Worm (Caenorhabditis elegans) whole organism, young adult: Measurements from ENCODE around the gene gmap-3.

Experiments used
- B0261.1 ChIP-seq: sonication (generic microtip); optimal IDR thresholded peaks from 2 replicates; lab custom pipeline; 2016; ENCODE audit warnings: mild to moderate bottlenecking, missing genetic modification characterization, moderate library complexity, missing compliant biosample characterization
- C17E4.6 ChIP-seq: fragments of 200-800 bp; sonication (Bioruptor generic); IDR thresholded peaks from 2 replicates; pipeline ENCODE4 v1.3.6; 2022; ENCODE audit warnings: missing genetic modification reagents, missing genetic modification characterization, missing compliant biosample characterization
- D2030.7 ChIP-seq: fragments of 200-800 bp; sonication (Bioruptor generic); IDR thresholded peaks from 2 replicates; pipeline ENCODE4 v1.3.6; 2022; ENCODE audit warnings: missing genetic modification reagents, missing genetic modification characterization, missing compliant biosample characterization
- F10E7.11 ChIP-seq: sonication (generic microtip); optimal IDR thresholded peaks from 2 replicates; lab custom pipeline; 2017; ENCODE audit warnings: mild to moderate bottlenecking, missing genetic modification characterization, moderate library complexity, missing compliant biosample characterization
- F23B12.7 ChIP-seq: sonication (generic microtip); optimal IDR thresholded peaks from 2 replicates; lab custom pipeline; 2017; ENCODE audit warnings: missing genetic modification characterization, mild to moderate bottlenecking, missing compliant biosample characterization, antibody characterized with exemption, moderate library complexity; ENCODE audit not compliant: insufficient read depth
- F37B4.10 ChIP-seq: fragments of 200-800 bp; sonication (Bioruptor generic); IDR thresholded peaks from 2 replicates; pipeline ENCODE4 v1.3.6; 2022; ENCODE audit warnings: missing genetic modification characterization, missing compliant biosample characterization
- F39B2.1 ChIP-seq: fragments of 200-800 bp; sonication (Bioruptor generic); IDR thresholded peaks from 2 replicates; pipeline ENCODE4 v1.3.6; 2022; ENCODE audit warnings: missing genetic modification reagents, missing genetic modification characterization, missing compliant biosample characterization
- F52B5.7 ChIP-seq: sonication (generic microtip); optimal IDR thresholded peaks from 2 replicates; lab custom pipeline; 2016; ENCODE audit warnings: mild to moderate bottlenecking, missing genetic modification characterization, missing compliant biosample characterization
- F55B11.4 ChIP-seq: sonication (generic microtip); optimal IDR thresholded peaks from 2 replicates; lab custom pipeline; 2016; ENCODE audit warnings: missing compliant biosample characterization, missing genetic modification characterization, borderline replicate concordance; ENCODE audit not compliant: insufficient read depth
- K11D2.4 ChIP-seq: fragments of 200-800 bp; sonication (Bioruptor generic); IDR thresholded peaks from 2 replicates; pipeline ENCODE4 v1.3.6; 2022; ENCODE audit warnings: missing genetic modification reagents, missing genetic modification characterization, missing compliant biosample characterization
- K12H6.12 ChIP-seq: fragments of 200-800 bp; sonication (Bioruptor generic); optimal IDR thresholded peaks from 2 replicates; lab custom pipeline; 2018; ENCODE audit warnings: mild to moderate bottlenecking, missing genetic modification characterization, missing compliant biosample characterization
- T07F8.4 ChIP-seq: sonication (generic microtip); optimal IDR thresholded peaks from 2 replicates; lab custom pipeline; 2016; ENCODE audit warnings: mild to moderate bottlenecking, missing genetic modification characterization, moderate library complexity, missing compliant biosample characterization
- T26A5.8 ChIP-seq: sonication (generic microtip); optimal IDR thresholded peaks from 2 replicates; lab custom pipeline; 2016; ENCODE audit warnings: missing genetic modification characterization, missing compliant biosample characterization
- Y53F4B.3 ChIP-seq: fragments of 200-800 bp; sonication (Bioruptor generic); IDR thresholded peaks from 2 replicates; pipeline ENCODE4 v1.3.6; 2022; ENCODE audit warnings: missing genetic modification reagents, missing genetic modification characterization, missing compliant biosample characterization
- Y56A3A.18 ChIP-seq: fragments of 200-800 bp; sonication (Bioruptor generic); IDR thresholded peaks from 2 replicates; pipeline ENCODE4 v1.3.6; 2022; ENCODE audit warnings: missing genetic modification reagents, missing genetic modification characterization, missing compliant biosample characterization
- ZK185.1 ChIP-seq: sonication (generic microtip); optimal IDR thresholded peaks from 2 replicates; lab custom pipeline; 2016; ENCODE audit warnings: mild to moderate bottlenecking, missing genetic modification characterization, missing compliant biosample characterization; ENCODE audit not compliant: poor library complexity, severe bottlenecking
- akir-1 ChIP-seq: fragments of 200-800 bp; sonication (Bioruptor generic); optimal IDR thresholded peaks from 2 replicates; lab custom pipeline; 2018; ENCODE audit warnings: mild to moderate bottlenecking, missing genetic modification characterization, moderate library complexity, missing compliant biosample characterization
- aptf-2 ChIP-seq: fragments of 200-800 bp; sonication (Bioruptor generic); conservative IDR thresholded peaks from 2 replicates; pipeline ENCODE4 v1.3.6; 2022; ENCODE audit warnings: missing genetic modification reagents, missing genetic modification characterization, missing compliant biosample characterization
- atf-7 ChIP-seq: sonication (generic microtip); optimal IDR thresholded peaks from 2 replicates; lab custom pipeline; 2017; ENCODE audit warnings: mild to moderate bottlenecking, missing genetic modification characterization, missing compliant biosample characterization
- ceh-79 ChIP-seq: sonication (generic microtip); optimal IDR thresholded peaks from 2 replicates; lab custom pipeline; 2017; ENCODE audit warnings: mild to moderate bottlenecking, missing genetic modification characterization, missing compliant biosample characterization
- ceh-91 ChIP-seq: fragments of 200-800 bp; sonication (Bioruptor generic); IDR thresholded peaks from 2 replicates; pipeline ENCODE4 v1.3.6; 2022; ENCODE audit warnings: missing genetic modification reagents, missing genetic modification characterization, missing compliant biosample characterization
- die-1 ChIP-seq: sonication (generic microtip); optimal IDR thresholded peaks from 2 replicates; lab custom pipeline; 2016; ENCODE audit warnings: missing genotype, mild to moderate bottlenecking, missing genetic modification characterization, missing compliant biosample characterization
- dox-1 ChIP-seq: fragments of 200-800 bp; sonication (Bioruptor generic); IDR thresholded peaks from 2 replicates; pipeline ENCODE4 v1.3.6; 2022; ENCODE audit warnings: missing genetic modification reagents, missing genetic modification characterization, missing compliant biosample characterization
- dpl-1 ChIP-seq: fragments of 150-350 bp; optimal IDR thresholded peaks from 2 replicates; lab custom pipeline; 2014; ENCODE audit warnings: missing biosample characterization, missing genetic modification reagents, missing genetic modification characterization
- efl-1 ChIP-seq: fragments of 150-350 bp; optimal IDR thresholded peaks from 2 replicates; lab custom pipeline; 2014; ENCODE audit warnings: missing biosample characterization, missing genetic modification reagents, missing genetic modification characterization
- egl-44 ChIP-seq: fragments of 200-800 bp; sonication (Bioruptor generic); IDR thresholded peaks from 2 replicates; pipeline ENCODE4 v1.3.6; 2022; ENCODE audit warnings: missing genetic modification reagents, missing genetic modification characterization, missing compliant biosample characterization
- lin-26 ChIP-seq: fragments of 200-800 bp; sonication (Bioruptor generic); IDR thresholded peaks from 2 replicates; pipeline ENCODE4 v1.3.6; 2022; ENCODE audit warnings: missing genetic modification reagents, missing genetic modification characterization, missing compliant biosample characterization
- lin-40 ChIP-seq: sonication (generic microtip); optimal IDR thresholded peaks from 2 replicates; lab custom pipeline; 2016; ENCODE audit warnings: missing genetic modification characterization, mild to moderate bottlenecking, missing compliant biosample characterization, missing genotype, missing genetic modification reagents
- lin-54 ChIP-seq: fragments of 200-800 bp; sonication (Bioruptor generic); optimal IDR thresholded peaks from 2 replicates; lab custom pipeline; 2018; ENCODE audit warnings: mild to moderate bottlenecking, missing genetic modification characterization, missing compliant biosample characterization
- lir-1 ChIP-seq: fragments of 200-800 bp; sonication (Bioruptor generic); conservative IDR thresholded peaks from 2 replicates; pipeline ENCODE4 v1.3.6; 2022; ENCODE audit warnings: missing genetic modification reagents, missing genetic modification characterization, missing compliant biosample characterization
- lsl-1 ChIP-seq: fragments of 200-800 bp; sonication (Bioruptor generic); optimal IDR thresholded peaks from 2 replicates; lab custom pipeline; 2018; ENCODE audit warnings: mild to moderate bottlenecking, missing genetic modification characterization, moderate library complexity, missing compliant biosample characterization
- lsy-27 ChIP-seq: sonication (generic microtip); optimal IDR thresholded peaks from 2 replicates; lab custom pipeline; 2017; ENCODE audit warnings: missing genetic modification characterization, mild to moderate bottlenecking, missing compliant biosample characterization, antibody characterized with exemption, missing genotype, borderline replicate concordance; ENCODE audit not compliant: insufficient read depth
- madf-10 ChIP-seq: sonication (generic microtip); optimal IDR thresholded peaks from 2 replicates; lab custom pipeline; 2016; ENCODE audit warnings: mild to moderate bottlenecking, missing genetic modification characterization, missing compliant biosample characterization
- mcd-1 ChIP-seq: fragments of 200-800 bp; sonication (Bioruptor generic); IDR thresholded peaks from 2 replicates; pipeline ENCODE4 v1.3.6; 2022; ENCODE audit warnings: missing genetic modification reagents, missing genetic modification characterization, missing compliant biosample characterization
- nhr-120 ChIP-seq: fragments of 200-800 bp; sonication (Bioruptor generic); IDR thresholded peaks from 2 replicates; pipeline ENCODE4 v1.3.6; 2022; ENCODE audit warnings: missing genetic modification characterization, missing compliant biosample characterization
- nhr-27 ChIP-seq: fragments of 200-800 bp; sonication (Bioruptor generic); optimal IDR thresholded peaks from 2 replicates; lab custom pipeline; 2018; ENCODE audit warnings: mild to moderate bottlenecking, missing genetic modification characterization, moderate library complexity, missing compliant biosample characterization
- pbrm-1 ChIP-seq: fragments of 200-800 bp; sonication (Bioruptor generic); IDR thresholded peaks from 2 replicates; pipeline ENCODE4 v1.3.6; 2022; ENCODE audit warnings: missing genetic modification reagents, missing genetic modification characterization, missing compliant biosample characterization
- rcor-1 ChIP-seq: fragments of 200-800 bp; sonication (Bioruptor generic); IDR thresholded peaks from 2 replicates; pipeline ENCODE4 v1.3.6; 2022; ENCODE audit warnings: missing genetic modification reagents, missing genetic modification characterization, missing compliant biosample characterization
- snpc-1.1 ChIP-seq: sonication (generic microtip); optimal IDR thresholded peaks from 2 replicates; lab custom pipeline; 2017; ENCODE audit warnings: missing genetic modification characterization, mild to moderate bottlenecking, missing compliant biosample characterization, antibody characterized with exemption, moderate library complexity, missing genotype, missing genetic modification reagents; ENCODE audit not compliant: insufficient read depth
- snpc-1.3 ChIP-seq: sonication (generic microtip); optimal IDR thresholded peaks from 2 replicates; lab custom pipeline; 2017; ENCODE audit warnings: missing genetic modification characterization, mild to moderate bottlenecking, missing compliant biosample characterization, antibody characterized with exemption, moderate library complexity, missing genotype, missing genetic modification reagents; ENCODE audit not compliant: insufficient read depth
- snpc-4 ChIP-seq, 5 experiments: fragments of 150-350 bp in 1 of 5; sonication (generic microtip) in 4 of 5; optimal IDR thresholded peaks; 2 replicates each; lab custom pipeline; 2014 to 2018; ENCODE audit warnings: missing genetic modification characterization in 5 of 5, missing biosample characterization in 3 of 5, antibody characterized with exemption in 2 of 5, mild to moderate bottlenecking in 2 of 5, missing compliant biosample characterization in 2 of 5, missing genotype in 2 of 5, moderate library complexity in 2 of 5, missing genetic modification reagents in 1 of 5
- tbp1 ChIP-seq: fragments of 200-800 bp; sonication (Bioruptor generic); optimal IDR thresholded peaks from 2 replicates; lab custom pipeline; 2018; ENCODE audit warnings: mild to moderate bottlenecking, missing genetic modification characterization, missing compliant biosample characterization
- ztf-25 ChIP-seq: fragments of 200-800 bp; sonication (Bioruptor generic); IDR thresholded peaks from 2 replicates; pipeline ENCODE4 v1.3.6; 2022; ENCODE audit warnings: missing genetic modification reagents, missing genetic modification characterization, missing compliant biosample characterization
- ztf-26 ChIP-seq: sonication (generic microtip); optimal IDR thresholded peaks from 2 replicates; lab custom pipeline; 2017; ENCODE audit warnings: missing genetic modification characterization, missing compliant biosample characterization

gmap-3 gene

ce11 chrX:12944661-12945060 lies 3.9 kb upstream of the gmap-3 start:
- TF ChIP-seq ceh-79 (tag; lab: Kevin White, UChicago), result no peak
- TF ChIP-seq aptf-2, result no peak
- no peak for TF ChIP-seq egl-44 (GFP tag; lab: Robert Waterston, UW)
- no peak for TF ChIP-seq lsy-27
- TF ChIP-seq lir-1 (GFP tag; lab: Robert Waterston, UW), result no peak
- TF ChIP-seq efl-1 (GFP tag; lab: Kevin White, UChicago), result no peak

ce11 chrX:12943166-12943565 lies 2.4 kb upstream of the gmap-3 start, which contains the start of gene gmap-2:
gmap-2 (minus strand) TSS chrX:12943266.
- no peak for TF ChIP-seq snpc-1.1 (tag; lab: Kevin White, UChicago)
- TF ChIP-seq F10E7.11 (tag; lab: Kevin White, UChicago), result no peak
- no peak for TF ChIP-seq K11D2.4 (GFP tag; lab: Robert Waterston, UW)
- TF ChIP-seq T26A5.8, result no peak
- TF ChIP-seq F23B12.7 (tag; lab: Kevin White, UChicago), result no peak
- TF ChIP-seq Y53F4B.3 (GFP tag; lab: Robert Waterston, UW), result no peak
- no peak for TF ChIP-seq ZK185.1
- TF ChIP-seq rcor-1 (GFP tag; lab: Robert Waterston, UW), result no peak
- TF ChIP-seq madf-10 (tag; lab: Kevin White, UChicago), result no peak
- no peak for TF ChIP-seq D2030.7 (GFP tag; lab: Robert Waterston, UW)
- TF ChIP-seq lsl-1 (GFP tag; lab: Kevin White, UChicago), result no peak
- no peak for TF ChIP-seq nhr-120 (GFP tag; lab: Robert Waterston, UW)
- TF ChIP-seq F55B11.4 (tag; lab: Kevin White, UChicago), result no peak
- no peak for TF ChIP-seq ztf-25 (GFP tag; lab: Robert Waterston, UW)
- no peak for TF ChIP-seq snpc-4 (GFP tag; optimal IDR thresholded peaks at IDR 0.05; lab: Kevin White, UChicago)
- no peak for TF ChIP-seq snpc-4 (tag; optimal IDR thresholded peaks at IDR 0.05; lab: Kevin White, UChicago)
- TF ChIP-seq F52B5.7 (tag; lab: Kevin White, UChicago), result no peak

- no peak for TF ChIP-seq F52B5.7 (tag; lab: Kevin White, UChicago)
- TF ChIP-seq ztf-26, result no peak
- peak; percentile 68 for TF ChIP-seq die-1 (tag; lab: Kevin White, UChicago)
- no peak for TF ChIP-seq ceh-91 (GFP tag; lab: Robert Waterston, UW)
- TF ChIP-seq pbrm-1 (GFP tag; lab: Robert Waterston, UW), result peak; percentile 68
- TF ChIP-seq lin-40 (tag; lab: Kevin White, UChicago), result no peak
- no peak for TF ChIP-seq K12H6.12 (tag; lab: Kevin White, UChicago)
- TF ChIP-seq D2030.7 (GFP tag; lab: Robert Waterston, UW), result peak; percentile 34; the same call in 1 of the 2 replicates
- TF ChIP-seq lir-1 (GFP tag; lab: Robert Waterston, UW), result no peak
- peak; percentile 66 for TF ChIP-seq snpc-1.3 (tag; lab: Kevin White, UChicago)
- no peak for TF ChIP-seq Y56A3A.18 (GFP tag; lab: Robert Waterston, UW)
- peak; percentile 70 for TF ChIP-seq lin-26 (GFP tag; lab: Robert Waterston, UW)
- TF ChIP-seq mcd-1, result no peak
- peak; percentile 43 for TF ChIP-seq snpc-4 (GFP tag; optimal IDR thresholded peaks at IDR 0.05; lab: Kevin White, UChicago)
- TF ChIP-seq snpc-4 (tag; optimal IDR thresholded peaks at IDR 0.05; lab: Kevin White, UChicago), result no peak
- TF ChIP-seq lin-54 (GFP tag; lab: Kevin White, UChicago), result no peak
- no peak; the same call in 1 of the 2 replicates for TF ChIP-seq egl-44 (GFP tag; lab: Robert Waterston, UW)
- TF ChIP-seq tbp1 (GFP tag; lab: Kevin White, UChicago), result peak; percentile 90
- TF ChIP-seq ceh-79 (tag; lab: Kevin White, UChicago), result no peak
- TF ChIP-seq dox-1, result no peak
- peak; percentile 70 for TF ChIP-seq B0261.1
- TF ChIP-seq T07F8.4 (tag; lab: Kevin White, UChicago), result peak; percentile 16
- no peak for TF ChIP-seq F39B2.1 (GFP tag; lab: Robert Waterston, UW)
- no peak for TF ChIP-seq C17E4.6
- TF ChIP-seq akir-1 (GFP tag; lab: Kevin White, UChicago), result no peak
- no peak for TF ChIP-seq F37B4.10 (GFP tag; lab: Robert Waterston, UW)
- no peak for TF ChIP-seq atf-7 (tag; lab: Kevin White, UChicago)
- TF ChIP-seq dpl-1 (GFP tag; lab: Kevin White, UChicago), result no peak
- TF ChIP-seq nhr-27 (tag; lab: Kevin White, UChicago), result no peak
These were observed 1.5 kb upstream of the gmap-3 start for ce11 chrX:12942296-12942695.
